Worm (Caenorhabditis elegans) whole organism, mixed stage, embryonic: ENCODE data around the gene pin-2.

Experiments
- blmp-1 ChIP-seq: fragments of 150-350 bp; optimal IDR thresholded peaks from 2 replicates; lab custom pipeline; 2014; ENCODE audit warnings: missing biosample characterization, missing genetic modification characterization
- ceh-83 ChIP-seq: fragments of 200-800 bp; sonication (Bioruptor generic); optimal IDR thresholded peaks from 2 replicates; lab custom pipeline; 2018; ENCODE audit warnings: mild to moderate bottlenecking, missing genetic modification characterization, missing compliant biosample characterization
- ces-1 ChIP-seq: fragments of 150-350 bp; optimal IDR thresholded peaks from 2 replicates; lab custom pipeline; 2014; ENCODE audit warnings: missing biosample characterization, missing genetic modification reagents, missing genetic modification characterization
- lin-13 ChIP-seq: fragments of 150-350 bp; optimal IDR thresholded peaks from 2 replicates; lab custom pipeline; 2014; ENCODE audit warnings: missing biosample characterization, missing genetic modification characterization
- lsy-2 ChIP-seq: fragments of 150-350 bp; optimal IDR thresholded peaks from 2 replicates; lab custom pipeline; 2014; ENCODE audit warnings: missing biosample characterization, missing genetic modification characterization
- pha-4 ChIP-seq: fragments of 150-350 bp; optimal IDR thresholded peaks from 2 replicates; lab custom pipeline; 2018; ENCODE audit warnings: missing biosample characterization, missing genetic modification reagents, missing genetic modification characterization
- snpc-4 ChIP-seq: fragments of 150-350 bp; optimal IDR thresholded peaks from 2 replicates; lab custom pipeline; 2014; ENCODE audit warnings: missing biosample characterization, missing genetic modification characterization
- sptf-1 ChIP-seq: sonication (generic microtip); optimal IDR thresholded peaks from 2 replicates; lab custom pipeline; 2017; ENCODE audit warnings: mild to moderate bottlenecking, missing genetic modification characterization, moderate library complexity, missing compliant biosample characterization
- unc-120 ChIP-seq: sonication (generic microtip); optimal IDR thresholded peaks from 2 replicates; lab custom pipeline; 2017; ENCODE audit warnings: missing genetic modification characterization, missing compliant biosample characterization; ENCODE audit not compliant: poor library complexity, severe bottlenecking

DNA sequence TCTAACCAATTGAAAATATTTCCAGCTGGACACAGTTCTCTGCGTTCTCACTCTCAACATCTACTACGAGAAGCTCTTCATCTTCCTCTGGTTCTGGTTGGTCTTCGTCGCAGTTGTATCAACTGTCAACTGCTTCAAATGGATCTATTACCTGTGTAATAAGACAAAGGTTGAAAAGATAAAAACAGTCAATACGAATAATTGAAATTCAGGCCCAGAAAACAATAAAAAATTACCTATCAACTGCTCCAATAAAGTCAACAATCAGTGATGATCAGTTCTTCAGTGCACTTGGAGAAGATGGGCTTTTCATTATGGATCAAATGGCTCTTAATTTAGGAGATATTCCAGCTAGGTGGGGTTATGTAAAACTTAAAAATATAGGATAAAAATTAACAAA lies 44.9 kb upstream of the pin-2 start:
- TF ChIP-seq sptf-1 (tag; lab: Kevin White, UChicago) (no peak), pha-4 (no peak), snpc-4 (tag; lab: Kevin White, UChicago) (no peak), lin-13 (tag; lab: Kevin White, UChicago) (no peak), ceh-83 (GFP tag; lab: Kevin White, UChicago) (no peak), blmp-1 (tag; lab: Kevin White, UChicago) (no peak), unc-120 (no peak), ces-1 (GFP tag; lab: Kevin White, UChicago) (no peak), lsy-2 (tag; lab: Kevin White, UChicago) (no peak)
